Fruit fly (Drosophila melanogaster): Measurements from ENCODE around the gene CG13360.

dm6 chrX:796397-796989 lies 6.6 kb upstream of the CG13360 start:
- TF ChIP-seq EcR (GFP tag; optimal IDR thresholded peaks at IDR 0.05) = no peak
- no peak for TF ChIP-seq psq (optimal IDR thresholded peaks at IDR 0.05)
- no peak for TF ChIP-seq pan (optimal IDR thresholded peaks at IDR 0.05)
- no peak for TF ChIP-seq usp (GFP tag; optimal IDR thresholded peaks at IDR 0.05)
- TF ChIP-seq CG8478 (optimal IDR thresholded peaks at IDR 0.05) = no peak

Measured in whole organism.